Fruit fly (Drosophila melanogaster) whole organism, wandering third instar larva: ENCODE results near the gene CG7675.

Experiments used
- Abd-B ChIP-seq: fragments of >200 bp; optimal IDR thresholded peaks from 2 replicates; lab custom pipeline; 2017; ENCODE audit warnings: missing biosample characterization, missing genetic modification characterization
- CG32264 ChIP-seq: fragments of 200-800 bp; sonication (Bioruptor generic); optimal IDR thresholded peaks from 2 replicates; lab custom pipeline; 2016; ENCODE audit warnings: missing biosample characterization, missing genetic modification characterization
- CG9705 ChIP-seq: fragments of 200-800 bp; sonication (Bioruptor generic); optimal IDR thresholded peaks from 2 replicates; lab custom pipeline; 2018; ENCODE audit warnings: missing biosample characterization, mild to moderate bottlenecking, missing genetic modification characterization
- CrebA ChIP-seq: fragments of 200-800 bp; sonication (Bioruptor generic); optimal IDR thresholded peaks from 2 replicates; lab custom pipeline; 2016; ENCODE audit warnings: missing biosample characterization, mild to moderate bottlenecking, missing genetic modification characterization, borderline replicate concordance
- Dfd ChIP-seq: fragments of >200 bp; optimal IDR thresholded peaks from 2 replicates; lab custom pipeline; 2017; ENCODE audit warnings: missing biosample characterization, missing genetic modification characterization
- Dif ChIP-seq: fragments of 200-275, 200-300 bp; sonication (Bioruptor generic); optimal IDR thresholded peaks from 2 replicates; lab custom pipeline; 2018; ENCODE audit warnings: missing biosample characterization, missing genetic modification characterization; ENCODE audit not compliant: partially characterized antibody
- GATAd ChIP-seq: sonication (Bioruptor generic); optimal IDR thresholded peaks from 2 replicates; lab custom pipeline; 2016; ENCODE audit warnings: missing biosample characterization, missing genetic modification characterization
- HLH106 ChIP-seq: fragments of 200-800 bp; optimal IDR thresholded peaks from 3 replicates; lab custom pipeline; 2019; ENCODE audit warnings: missing biosample characterization, mild to moderate bottlenecking, missing genetic modification characterization, moderate library complexity
- Hnf4 ChIP-seq: fragments of 200-800 bp; sonication (Bioruptor generic); optimal IDR thresholded peaks from 2 replicates; lab custom pipeline; 2016; ENCODE audit warnings: missing biosample characterization, mild to moderate bottlenecking, missing genetic modification characterization
- Hr78 ChIP-seq: fragments of >200 bp; optimal IDR thresholded peaks from 2 replicates; lab custom pipeline; 2017; ENCODE audit warnings: missing biosample characterization, missing genetic modification characterization
- Hr83 ChIP-seq: fragments of 200-300 bp; sonication (Bioruptor generic); optimal IDR thresholded peaks from 2 replicates; lab custom pipeline; 2016; ENCODE audit warnings: missing biosample characterization, mild to moderate bottlenecking, missing genetic modification characterization, moderate library complexity; ENCODE audit not compliant: poor library complexity, severe bottlenecking
- Jra ChIP-seq: sonication (Bioruptor generic); optimal IDR thresholded peaks from 2 replicates; lab custom pipeline; 2016; ENCODE audit warnings: missing biosample characterization, missing genetic modification characterization
- Mio ChIP-seq: sonication (Bioruptor generic); optimal IDR thresholded peaks from 2 replicates; lab custom pipeline; 2016; ENCODE audit warnings: missing biosample characterization, missing genetic modification characterization
- Myc ChIP-seq: fragments of >200 bp; optimal IDR thresholded peaks from 2 replicates; lab custom pipeline; 2017
- N ChIP-seq: fragments of >200 bp; optimal IDR thresholded peaks from 2 replicates; lab custom pipeline; 2018; ENCODE audit warnings: missing biosample characterization, missing external identifiers, missing genetic modification characterization
- OdsH ChIP-seq: fragments of 200-800 bp; sonication (Bioruptor generic); optimal IDR thresholded peaks from 2 replicates; lab custom pipeline; 2016; ENCODE audit warnings: missing biosample characterization, mild to moderate bottlenecking, missing genetic modification characterization
- Rel ChIP-seq, 2 experiments: fragments of 200-800 bp; sonication (Bioruptor generic) in 1 of 2; optimal IDR thresholded peaks; 2 replicates in 1 of 2; 3 replicates in 1 of 2; lab custom pipeline; 2016 to 2019; ENCODE audit warnings: mild to moderate bottlenecking in 2 of 2, missing biosample characterization in 2 of 2, missing genetic modification characterization in 2 of 2, moderate library complexity in 1 of 2
- Sp1 ChIP-seq: fragments of 200-800 bp; sonication (Bioruptor generic); optimal IDR thresholded peaks from 3 replicates; lab custom pipeline; 2019; ENCODE audit warnings: missing biosample characterization, mild to moderate bottlenecking, missing genetic modification characterization, moderate library complexity
- Vsx2 ChIP-seq: fragments of 200-300, 225-300 bp; sonication (Bioruptor generic); optimal IDR thresholded peaks from 2 replicates; lab custom pipeline; 2018; ENCODE audit warnings: missing biosample characterization, missing genetic modification characterization; ENCODE audit not compliant: partially characterized antibody
- br ChIP-seq: fragments of 200-800 bp; sonication (Bioruptor generic); optimal IDR thresholded peaks from 2 replicates; lab custom pipeline; 2016; ENCODE audit warnings: missing biosample characterization, missing genetic modification characterization
- brk ChIP-seq: fragments of 200-800 bp; sonication (Bioruptor generic); optimal IDR thresholded peaks from 2 replicates; lab custom pipeline; 2016; ENCODE audit warnings: missing biosample characterization, mild to moderate bottlenecking, missing genetic modification characterization
- dl ChIP-seq, 2 experiments: fragments of 175-275, 200-275 bp in 1 of 2; fragments of 200-275 bp in 1 of 2; sonication (Bioruptor generic); optimal IDR thresholded peaks; lab custom pipeline; 2018; ENCODE audit warnings: mild to moderate bottlenecking in 2 of 2, missing biosample characterization in 2 of 2, missing genetic modification characterization in 2 of 2, moderate library complexity in 2 of 2; ENCODE audit not compliant: partially characterized antibody in 2 of 2, insufficient read depth in 1 of 2
- dmrt93B ChIP-seq: fragments of 200-800 bp; sonication (Bioruptor generic); optimal IDR thresholded peaks from 2 replicates; lab custom pipeline; 2018; ENCODE audit warnings: missing biosample characterization, mild to moderate bottlenecking, missing genetic modification characterization
- dsf ChIP-seq: sonication (Bioruptor generic); optimal IDR thresholded peaks from 2 replicates; lab custom pipeline; 2016; ENCODE audit warnings: missing biosample characterization, missing genetic modification characterization, borderline replicate concordance
- ey ChIP-seq: fragments of 200-800 bp; sonication (Bioruptor generic); optimal IDR thresholded peaks from 2 replicates; lab custom pipeline; 2016; ENCODE audit warnings: missing biosample characterization, missing genetic modification characterization
- foxo ChIP-seq, 2 experiments: fragments of 200-800 bp; sonication (Bioruptor generic); optimal IDR thresholded peaks; 2 replicates in 1 of 2; 3 replicates in 1 of 2; lab custom pipeline; 2016 to 2017; ENCODE audit warnings: missing biosample characterization in 2 of 2, missing genetic modification characterization in 2 of 2
- fru ChIP-seq: fragments of 200-800 bp; sonication (Bioruptor generic); optimal IDR thresholded peaks from 3 replicates; lab custom pipeline; 2016; ENCODE audit warnings: missing biosample characterization, mild to moderate bottlenecking, missing genetic modification characterization
- h ChIP-seq: fragments of 200-800 bp; sonication (Bioruptor generic); optimal IDR thresholded peaks from 3 replicates; lab custom pipeline; 2016; ENCODE audit warnings: missing biosample characterization, mild to moderate bottlenecking, missing genetic modification characterization
- jim ChIP-seq: fragments of 175-275, 200-325 bp; sonication (Bioruptor generic); optimal IDR thresholded peaks from 2 replicates; lab custom pipeline; 2016; ENCODE audit warnings: missing biosample characterization, mild to moderate bottlenecking, missing genetic modification characterization
- lola ChIP-seq: fragments of >200 bp; optimal IDR thresholded peaks from 2 replicates; lab custom pipeline; 2017; ENCODE audit warnings: missing biosample characterization, missing genetic modification characterization
- pan ChIP-seq: fragments of >200 bp; optimal IDR thresholded peaks from 2 replicates; lab custom pipeline; 2017
- psq ChIP-seq: fragments of 200-800 bp; sonication (Bioruptor generic); optimal IDR thresholded peaks from 3 replicates; lab custom pipeline; 2017; ENCODE audit warnings: missing biosample characterization, mild to moderate bottlenecking, missing genetic modification characterization, moderate library complexity
- rgr ChIP-seq: fragments of 200-800 bp; sonication (Bioruptor generic); optimal IDR thresholded peaks from 3 replicates; lab custom pipeline; 2016; ENCODE audit warnings: missing biosample characterization, mild to moderate bottlenecking, missing genetic modification characterization
- sage ChIP-seq: fragments of 200-800 bp; sonication (Bioruptor generic); optimal IDR thresholded peaks from 2 replicates; lab custom pipeline; 2016; ENCODE audit warnings: missing biosample characterization, mild to moderate bottlenecking, missing genetic modification characterization
- sv ChIP-seq: fragments of 200-800 bp; sonication (Bioruptor generic); optimal IDR thresholded peaks from 3 replicates; lab custom pipeline; 2016; ENCODE audit warnings: missing biosample characterization, missing genetic modification characterization
- tai ChIP-seq: sonication (Bioruptor generic); optimal IDR thresholded peaks from 2 replicates; lab custom pipeline; 2016; ENCODE audit warnings: missing biosample characterization, missing genetic modification characterization
- usp ChIP-seq: fragments of >200 bp; optimal IDR thresholded peaks from 2 replicates; lab custom pipeline; 2017; ENCODE audit warnings: missing biosample characterization, missing genetic modification characterization
- woc ChIP-seq: sonication (Bioruptor generic); optimal IDR thresholded peaks from 2 replicates; lab custom pipeline; 2016; ENCODE audit warnings: missing biosample characterization, mild to moderate bottlenecking, missing genetic modification characterization

CG7675 gene

DNA sequence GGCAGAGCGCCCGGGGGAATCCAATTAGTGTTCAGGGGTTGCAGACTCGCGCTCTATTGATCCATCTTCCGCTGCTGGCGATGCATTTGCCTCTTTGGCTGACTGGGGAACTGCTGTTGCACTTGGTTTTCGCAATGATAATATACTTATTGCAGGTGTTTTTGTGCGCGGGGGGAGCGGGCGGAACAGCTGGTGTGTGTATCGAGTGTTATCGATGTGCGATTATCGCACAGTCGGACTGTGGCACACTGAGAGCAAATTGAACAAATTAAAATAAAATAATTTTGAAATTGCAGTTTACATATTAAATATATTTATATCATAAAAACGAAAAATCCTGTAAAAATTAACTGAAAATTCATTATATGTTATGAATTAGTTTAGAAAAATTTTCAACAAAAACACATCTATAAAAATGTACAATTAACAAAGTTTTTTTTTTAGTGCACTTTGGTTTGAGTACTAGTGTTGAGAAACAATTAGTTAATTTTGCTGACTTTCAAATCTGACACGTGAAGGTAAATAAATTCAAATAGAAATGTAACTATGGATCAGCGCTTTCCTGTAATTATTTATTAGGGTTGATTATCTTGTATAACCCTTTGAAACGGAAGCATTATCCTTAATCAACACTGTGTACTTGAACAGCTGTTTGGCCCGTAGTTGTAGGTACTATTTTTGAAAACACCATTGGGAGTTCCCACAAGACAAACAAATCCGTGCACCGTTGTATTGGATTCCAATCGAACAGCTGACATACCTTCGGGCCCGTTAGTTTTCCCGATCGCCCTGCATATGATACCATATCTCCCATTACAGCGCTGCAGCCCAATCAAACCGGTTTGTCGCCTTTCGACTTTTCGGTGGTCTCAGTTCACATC, 21.8 kb upstream of the CG7675 start, which contains the start of the genes Wdr37 and koko:
Gene Wdr37, minus strand, starts transcription at position 168 of the 881 bp plus-strand sequence.
Gene koko, plus strand, starts transcription at position 478 of the 881 bp plus-strand sequence.
- TF ChIP-seq dl (GFP tag; optimal IDR thresholded peaks at IDR 0.05; lab: Kevin White, UChicago; ENCODE audit: insufficient read depth in 1 of 2, partially characterized antibody in 2 of 2) (no peak), Dfd (peak; percentile 88), OdsH (peak; percentile 97), foxo (GFP tag; optimal IDR thresholded peaks at IDR 0.05; lab: Kevin White, UChicago) (peak in 1 of 2 experiments; percentile 98), Abd-B (no peak), tai (GFP tag; lab: Kevin White, UChicago) (no peak), br (GFP tag; lab: Kevin White, UChicago) (peak; percentile 75), lola (GFP tag; lab: Kevin White, UChicago) (no peak), sv (GFP tag; lab: Kevin White, UChicago) (peak; percentile 92), fru (GFP tag; lab: Kevin White, UChicago) (peak; percentile 91), pan (lab: Kevin White, UChicago) (no peak), h (GFP tag; lab: Kevin White, UChicago) (peak; percentile 92), Mio (GFP tag; lab: Kevin White, UChicago) (no peak), psq (GFP tag; lab: Kevin White, UChicago) (peak; percentile 94), Hr78 (GFP tag; lab: Kevin White, UChicago) (no peak), Rel (GFP tag; optimal IDR thresholded peaks at IDR 0.05; lab: Kevin White, UChicago) (peak; percentile 54), Rel (tag; optimal IDR thresholded peaks at IDR 0.05; lab: Kevin White, UChicago) (peak; percentile 91), Jra (peak; percentile 94), GATAd (peak; percentile 79), Hr83 (GFP tag; lab: Kevin White, UChicago) (peak; percentile 93), usp (GFP tag; lab: Kevin White, UChicago) (no peak), woc (GFP tag; lab: Kevin White, UChicago) (peak; percentile 79), CG9705 (GFP tag; lab: Kevin White, UChicago) (peak; percentile 88), CrebA (GFP tag; lab: Kevin White, UChicago) (no peak), Sp1 (GFP tag; lab: Kevin White, UChicago) (peak; percentile 98), HLH106 (peak; percentile 98), dsf (peak; percentile 89), ey (peak; percentile 78), Dif (GFP tag; lab: Kevin White, UChicago) (no peak), CG32264 (peak; percentile 78), jim (GFP tag; lab: Kevin White, UChicago) (peak; percentile 21), Hnf4 (GFP tag; lab: Kevin White, UChicago) (peak; percentile 96), N (GFP tag; lab: Kevin White, UChicago) (no peak), rgr (GFP tag; lab: Kevin White, UChicago) (peak; percentile 95), dmrt93B (GFP tag; lab: Kevin White, UChicago) (peak; percentile 92), brk (GFP tag; lab: Kevin White, UChicago) (peak; percentile 96), Vsx2 (GFP tag; lab: Kevin White, UChicago) (no peak), Myc (lab: Kevin White, UChicago) (no peak), sage (GFP tag; lab: Kevin White, UChicago) (peak; percentile 79)

DNA sequence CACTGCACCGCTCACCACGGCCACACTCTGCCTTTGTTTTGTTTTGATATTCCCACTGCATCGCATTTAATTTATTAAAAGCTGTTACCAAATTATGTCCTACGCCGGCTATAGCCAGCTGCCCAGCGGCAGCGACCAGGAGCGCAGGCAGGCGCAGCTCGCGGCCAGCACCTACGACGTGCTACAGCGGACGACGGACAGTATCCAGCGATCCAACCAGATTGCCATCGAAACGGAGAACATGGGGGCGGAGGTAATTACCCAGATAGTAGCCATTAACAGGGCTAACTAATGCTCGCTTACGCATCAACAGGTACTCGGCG, 18.7 kb upstream of the CG7675 start:
- no peak for TF ChIP-seq Rel (GFP tag; optimal IDR thresholded peaks at IDR 0.05; lab: Kevin White, UChicago)
- TF ChIP-seq Rel (tag; optimal IDR thresholded peaks at IDR 0.05; lab: Kevin White, UChicago) = peak; percentile 1
- no peak for TF ChIP-seq N (GFP tag; lab: Kevin White, UChicago)
